Worm (Caenorhabditis elegans) whole organism, L2 larva: ENCODE results near the gene atgp-2.
A peak's percentile ranks its signal among the peaks of the same experiment; 100 is the strongest.

Source experiments
- C34F6.9 ChIP-seq: fragments of 150-350 bp; optimal IDR thresholded peaks from 2 replicates; lab custom pipeline; 2014; ENCODE audit warnings: missing biosample characterization, missing genetic modification characterization
- F13H6.1 ChIP-seq: sonication (generic microtip); optimal IDR thresholded peaks from 2 replicates; lab custom pipeline; 2016; ENCODE audit warnings: missing genetic modification characterization, missing compliant biosample characterization
- Y55F3AM.14 ChIP-seq: fragments of 200-800 bp; sonication (Bioruptor generic); optimal IDR thresholded peaks from 2 replicates; lab custom pipeline; 2018; ENCODE audit warnings: mild to moderate bottlenecking, missing genetic modification characterization, missing compliant biosample characterization
- ZK546.5 ChIP-seq: sonication (generic microtip); optimal IDR thresholded peaks from 2 replicates; lab custom pipeline; 2017; ENCODE audit warnings: missing biosample characterization, missing genetic modification characterization
- alr-1 ChIP-seq: fragments of 150-350 bp; optimal IDR thresholded peaks from 2 replicates; lab custom pipeline; 2014; ENCODE audit warnings: missing biosample characterization, missing genetic modification characterization
- aly-2 ChIP-seq: fragments of 150-350 bp; optimal IDR thresholded peaks from 2 replicates; lab custom pipeline; 2014; ENCODE audit warnings: missing biosample characterization, missing genetic modification characterization
- ama-1 ChIP-seq: fragments of 150-350 bp; optimal IDR thresholded peaks from 2 replicates; lab custom pipeline; 2018; ENCODE audit warnings: inconsistent platforms
- crh-2 ChIP-seq: sonication (generic microtip); optimal IDR thresholded peaks from 2 replicates; lab custom pipeline; 2017; ENCODE audit warnings: missing biosample characterization, missing genetic modification characterization
- dmd-4 ChIP-seq: sonication (generic microtip); optimal IDR thresholded peaks from 2 replicates; lab custom pipeline; 2017; ENCODE audit warnings: missing biosample characterization, missing genetic modification characterization
- egl-27 ChIP-seq: sonication (generic microtip); optimal IDR thresholded peaks from 3 replicates; lab custom pipeline; 2017; ENCODE audit warnings: missing biosample characterization, missing genetic modification reagents, missing genetic modification characterization
- elt-3 ChIP-seq: sonication (generic microtip); optimal IDR thresholded peaks from 2 replicates; lab custom pipeline; 2017; ENCODE audit warnings: missing biosample characterization, missing genetic modification characterization
- gmeb-1 ChIP-seq: fragments of 150-350 bp; optimal IDR thresholded peaks from 2 replicates; lab custom pipeline; 2014; ENCODE audit warnings: missing biosample characterization, missing genetic modification characterization
- lin-11 ChIP-seq: fragments of 150-350 bp; sonication (generic microtip); optimal IDR thresholded peaks from 2 replicates; lab custom pipeline; 2014; ENCODE audit warnings: missing biosample characterization, missing genetic modification characterization, inconsistent platforms, mixed read lengths
- lin-13 ChIP-seq: fragments of 150-350 bp; optimal IDR thresholded peaks from 2 replicates; lab custom pipeline; 2014; ENCODE audit warnings: missing biosample characterization, missing genetic modification reagents, missing genetic modification characterization
- lsy-2 ChIP-seq, 2 experiments: fragments of 150-350 bp in 1 of 2; sonication (generic microtip) in 1 of 2; optimal IDR thresholded peaks; 2 replicates each; lab custom pipeline; 2014 to 2017; ENCODE audit warnings: missing biosample characterization in 2 of 2, missing genetic modification characterization in 2 of 2
- mbf-1 ChIP-seq: sonication (generic microtip); optimal IDR thresholded peaks from 2 replicates; lab custom pipeline; 2017; ENCODE audit warnings: missing biosample characterization, missing genetic modification characterization
- nhr-11 ChIP-seq: fragments of 150-350 bp; optimal IDR thresholded peaks from 2 replicates; lab custom pipeline; 2014; ENCODE audit warnings: missing biosample characterization, missing genetic modification characterization
- nhr-12 ChIP-seq: fragments of 150-350 bp; optimal IDR thresholded peaks from 2 replicates; lab custom pipeline; 2014; ENCODE audit warnings: missing biosample characterization, missing genetic modification characterization
- nhr-129 ChIP-seq: fragments of 150-350 bp; optimal IDR thresholded peaks from 2 replicates; lab custom pipeline; 2014; ENCODE audit warnings: missing biosample characterization, missing genetic modification characterization
- nhr-21 ChIP-seq: fragments of 150-350 bp; optimal IDR thresholded peaks from 2 replicates; lab custom pipeline; 2014; ENCODE audit warnings: missing biosample characterization, missing genetic modification characterization
- nhr-23 ChIP-seq: fragments of 150-350 bp; optimal IDR thresholded peaks from 2 replicates; lab custom pipeline; 2014; ENCODE audit warnings: missing biosample characterization, missing genetic modification reagents, missing genetic modification characterization
- nhr-237 ChIP-seq: fragments of 150-350 bp; optimal IDR thresholded peaks from 2 replicates; lab custom pipeline; 2014; ENCODE audit warnings: missing biosample characterization, missing genetic modification characterization
- nhr-25 ChIP-seq: fragments of 150-350 bp; sonication (generic microtip); optimal IDR thresholded peaks from 3 replicates; lab custom pipeline; 2014; ENCODE audit warnings: missing biosample characterization, missing genetic modification characterization
- peb-1 ChIP-seq: fragments of 150-350 bp; optimal IDR thresholded peaks from 2 replicates; lab custom pipeline; 2014; ENCODE audit warnings: missing biosample characterization, missing genetic modification characterization
- sem-4 ChIP-seq: fragments of 150-350 bp; optimal IDR thresholded peaks from 2 replicates; lab custom pipeline; 2014; ENCODE audit warnings: missing biosample characterization, missing genetic modification reagents, missing genetic modification characterization
- skn-1 ChIP-seq: sonication (generic microtip); optimal IDR thresholded peaks from 2 replicates; lab custom pipeline; 2017; ENCODE audit warnings: missing biosample characterization, missing genetic modification characterization
- sma-3 ChIP-seq: sonication (generic microtip); optimal IDR thresholded peaks from 2 replicates; lab custom pipeline; 2016; ENCODE audit warnings: missing genetic modification reagents, missing genetic modification characterization, missing compliant biosample characterization
- sma-9 ChIP-seq, 2 experiments: fragments of 150-350 bp in 1 of 2; sonication (generic microtip) in 1 of 2; optimal IDR thresholded peaks; 2 replicates each; lab custom pipeline; 2014 to 2016; ENCODE audit warnings: missing genetic modification characterization in 2 of 2, mild to moderate bottlenecking in 1 of 2, missing biosample characterization in 1 of 2, missing compliant biosample characterization in 1 of 2, missing genetic modification reagents in 1 of 2, moderate library complexity in 1 of 2
- snpc-4 ChIP-seq: fragments of 150-350 bp; optimal IDR thresholded peaks from 2 replicates; lab custom pipeline; 2014; ENCODE audit warnings: missing biosample characterization, missing genetic modification characterization
- unc-39 ChIP-seq: fragments of 150-350 bp; optimal IDR thresholded peaks from 2 replicates; lab custom pipeline; 2014; ENCODE audit warnings: missing biosample characterization, missing genetic modification characterization
- unc-55 ChIP-seq: fragments of 150-350 bp; sonication (generic microtip); optimal IDR thresholded peaks from 3 replicates; lab custom pipeline; 2014; ENCODE audit warnings: missing biosample characterization, missing genetic modification reagents, missing genetic modification characterization
- unc-62 ChIP-seq: fragments of 150-350 bp; optimal IDR thresholded peaks from 2 replicates; lab custom pipeline; 2014; ENCODE audit warnings: missing biosample characterization, missing genetic modification reagents, missing genetic modification characterization
- zag-1 ChIP-seq: fragments of 150-350 bp; optimal IDR thresholded peaks from 2 replicates; lab custom pipeline; 2014; ENCODE audit warnings: missing biosample characterization, missing genetic modification characterization
- ztf-11 ChIP-seq: sonication (generic microtip); optimal IDR thresholded peaks from 2 replicates; lab custom pipeline; 2017; ENCODE audit warnings: missing biosample characterization, missing genetic modification characterization
- ztf-4 ChIP-seq: fragments of 150-350 bp; optimal IDR thresholded peaks from 2 replicates; lab custom pipeline; 2014; ENCODE audit warnings: missing biosample characterization, missing genetic modification characterization

Gene atgp-2

DNA sequence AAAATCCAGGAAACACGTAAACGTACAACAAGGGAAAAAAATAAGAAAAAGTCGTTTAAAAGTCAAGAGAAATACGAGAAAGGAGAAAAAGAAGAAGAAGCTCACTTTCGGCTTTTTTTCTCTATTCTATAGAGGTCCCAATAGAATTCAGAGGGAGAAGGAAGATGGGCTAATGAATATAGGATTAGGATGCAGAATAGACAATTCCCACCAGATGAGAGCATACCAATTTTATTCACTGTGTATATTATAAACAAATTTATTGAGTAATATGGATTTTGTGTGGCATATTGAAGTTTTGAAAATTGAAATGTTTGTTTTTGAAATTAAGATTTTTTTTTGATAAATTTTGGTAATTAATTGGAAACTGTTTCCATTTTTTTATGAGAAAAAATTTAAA is 582 bp upstream of the atgp-2 start:
- no peak for TF ChIP-seq lin-13 (GFP tag; lab: Kevin White, UChicago)
- peak; percentile 29 for TF ChIP-seq unc-55

DNA sequence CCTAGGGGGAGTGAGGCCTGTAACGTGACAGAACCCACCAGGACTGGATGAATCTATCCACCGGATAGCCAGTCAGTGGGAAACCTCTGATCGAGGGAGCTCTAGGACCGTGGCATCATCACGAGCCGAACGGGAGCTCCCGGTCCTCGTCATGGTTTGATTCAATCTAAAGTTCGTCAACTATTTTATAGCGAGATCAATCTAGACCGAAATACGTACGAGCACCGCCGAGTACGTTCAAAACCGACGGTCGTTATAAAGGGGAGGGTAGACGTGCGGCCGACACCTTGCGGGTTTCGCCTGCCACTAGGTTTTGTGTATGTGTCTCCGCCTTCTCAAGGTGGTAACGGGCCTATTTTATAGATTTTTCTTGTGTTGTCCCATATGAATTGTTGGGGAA is 2.5 kb downstream of the atgp-2 start:
- TF ChIP-seq lin-13 (GFP tag; lab: Kevin White, UChicago) = peak; percentile 10
- peak; percentile 82 for TF ChIP-seq snpc-4 (tag; lab: Kevin White, UChicago)
- peak in 1 of 2 experiments; percentile 2 for TF ChIP-seq lsy-2 (tag; optimal IDR thresholded peaks at IDR 0.05; lab: Kevin White, UChicago)

DNA sequence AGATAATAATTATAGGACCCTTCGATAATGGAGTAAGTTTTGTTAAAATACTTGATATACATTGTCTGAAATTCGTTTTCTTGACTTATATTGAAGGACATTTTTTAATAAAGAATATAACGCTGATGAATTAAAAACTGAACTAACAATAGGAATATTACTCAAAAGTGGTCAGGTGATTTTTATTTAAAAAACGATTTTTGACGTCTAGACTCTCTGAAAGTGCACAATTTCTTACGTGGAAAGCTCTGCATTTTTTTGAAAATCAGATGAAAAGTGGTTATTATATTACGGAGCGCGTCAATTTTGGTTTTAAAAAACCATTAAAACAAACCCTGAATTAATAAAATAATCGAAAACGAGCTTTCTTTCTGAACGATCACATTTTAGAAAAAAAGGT is 7.1 kb downstream of the atgp-2 start, which contains the start of gene sre-13:
TSS of gene sre-13 (minus strand) at position 101 of the 400 bp plus-strand sequence.
- TF ChIP-seq alr-1 (no peak), nhr-12 (tag; lab: Kevin White, UChicago) (no peak), peb-1 (tag; lab: Kevin White, UChicago) (no peak), elt-3 (tag; lab: Kevin White, UChicago) (no peak), sma-9 (GFP tag; optimal IDR thresholded peaks at IDR 0.05; lab: Kevin White, UChicago) (no peak), sma-9 (tag; optimal IDR thresholded peaks at IDR 0.05; lab: Kevin White, UChicago) (no peak), dmd-4 (tag; lab: Kevin White, UChicago) (no peak), nhr-25 (tag; lab: Kevin White, UChicago) (no peak), crh-2 (tag; lab: Kevin White, UChicago) (no peak), sem-4 (tag; lab: Kevin White, UChicago) (no peak), ztf-11 (tag; lab: Kevin White, UChicago) (no peak), aly-2 (no peak), unc-62 (no peak), ZK546.5 (tag; lab: Kevin White, UChicago) (no peak), sma-3 (GFP tag; lab: Kevin White, UChicago) (no peak), nhr-11 (tag; lab: Kevin White, UChicago) (no peak)

DNA sequence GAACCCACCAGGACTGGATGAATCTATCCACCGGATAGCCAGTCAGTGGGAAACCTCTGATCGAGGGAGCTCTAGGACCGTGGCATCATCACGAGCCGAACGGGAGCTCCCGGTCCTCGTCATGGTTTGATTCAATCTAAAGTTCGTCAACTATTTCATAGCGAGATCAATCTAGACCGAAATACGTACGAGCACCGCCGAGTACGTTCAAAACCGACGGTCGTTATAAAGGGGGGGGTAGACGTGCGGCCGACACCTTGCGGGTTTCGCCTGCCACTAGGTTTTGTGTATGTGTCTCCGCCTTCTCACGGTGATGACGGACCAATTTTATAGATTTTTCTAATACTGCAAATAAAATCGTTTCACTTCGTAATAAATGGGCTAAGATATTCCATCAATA is 8.0 kb downstream of the atgp-2 start:
- TF ChIP-seq nhr-129 (tag; lab: Kevin White, UChicago) = peak; percentile 11
- peak; percentile 57 for TF ChIP-seq snpc-4 (tag; lab: Kevin White, UChicago)

DNA sequence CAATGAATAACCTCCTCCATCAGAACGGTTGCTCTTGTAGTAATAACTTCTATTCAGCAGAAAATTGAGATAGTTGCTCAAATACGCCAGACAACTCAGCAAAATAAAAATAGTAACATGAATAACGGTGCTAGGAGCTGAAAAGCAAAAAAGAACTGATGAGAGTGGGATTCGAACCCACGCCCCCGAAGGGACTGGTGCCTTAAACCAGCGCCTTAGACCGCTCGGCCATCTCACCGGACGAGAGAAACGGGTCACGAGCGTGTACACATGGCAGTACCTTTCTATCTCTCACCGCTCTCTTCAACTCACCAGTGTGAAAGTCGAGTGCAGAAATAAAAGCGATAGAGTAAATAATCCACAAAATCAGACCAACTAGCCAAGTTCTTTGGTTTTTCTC is 8.7 kb downstream of the atgp-2 start:
- TF ChIP-seq nhr-129 (tag; lab: Kevin White, UChicago) (peak; percentile 68), nhr-25 (tag; lab: Kevin White, UChicago) (no peak), Y55F3AM.14 (GFP tag; lab: Kevin White, UChicago) (peak; percentile 13), lin-11 (tag; lab: Kevin White, UChicago) (peak; percentile 25), gmeb-1 (tag; lab: Kevin White, UChicago) (peak; percentile 43), nhr-21 (peak; percentile 12), C34F6.9 (tag; lab: Kevin White, UChicago) (no peak), nhr-12 (tag; lab: Kevin White, UChicago) (no peak), sma-9 (GFP tag; optimal IDR thresholded peaks at IDR 0.05; lab: Kevin White, UChicago) (peak; percentile 61), sma-9 (tag; optimal IDR thresholded peaks at IDR 0.05; lab: Kevin White, UChicago) (no peak), snpc-4 (tag; lab: Kevin White, UChicago) (peak; percentile 89), lsy-2 (tag; optimal IDR thresholded peaks at IDR 0.05; lab: Kevin White, UChicago) (peak in 1 of 2 experiments; percentile 8)
- TF ChIP-seq, all 48 proteins: peak for 8

DNA sequence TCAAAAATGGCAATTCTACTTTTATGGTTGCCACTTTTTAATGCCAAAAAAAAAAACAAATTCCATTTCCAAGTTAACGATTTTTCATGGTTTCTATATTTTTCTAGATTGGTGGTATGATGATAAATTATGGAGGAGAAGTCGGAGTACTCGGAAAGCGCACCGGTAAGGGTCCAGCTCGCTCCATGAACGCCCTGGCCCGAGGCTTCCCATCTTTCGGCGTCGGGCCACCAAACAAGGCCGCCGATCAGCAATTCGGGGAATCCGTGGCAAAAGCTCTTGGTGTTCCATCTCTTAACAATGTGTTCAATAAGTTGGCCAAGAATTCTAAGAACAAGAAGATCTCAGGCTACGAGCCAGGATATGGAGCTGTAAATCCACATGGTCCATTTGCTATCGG is 9.8 kb downstream of the atgp-2 start:
- no peak for TF ChIP-seq snpc-4 (tag; lab: Kevin White, UChicago)
- no peak for TF ChIP-seq lsy-2 (tag; optimal IDR thresholded peaks at IDR 0.05; lab: Kevin White, UChicago)
- TF ChIP-seq nhr-11 (tag; lab: Kevin White, UChicago) = no peak
- no peak for TF ChIP-seq unc-55
- no peak for TF ChIP-seq skn-1 (tag; lab: Kevin White, UChicago)
- TF ChIP-seq F13H6.1 = no peak
- TF ChIP-seq ztf-11 (tag; lab: Kevin White, UChicago) = no peak
- TF ChIP-seq unc-39 (tag; lab: Kevin White, UChicago) = no peak
- no peak for TF ChIP-seq aly-2

DNA sequence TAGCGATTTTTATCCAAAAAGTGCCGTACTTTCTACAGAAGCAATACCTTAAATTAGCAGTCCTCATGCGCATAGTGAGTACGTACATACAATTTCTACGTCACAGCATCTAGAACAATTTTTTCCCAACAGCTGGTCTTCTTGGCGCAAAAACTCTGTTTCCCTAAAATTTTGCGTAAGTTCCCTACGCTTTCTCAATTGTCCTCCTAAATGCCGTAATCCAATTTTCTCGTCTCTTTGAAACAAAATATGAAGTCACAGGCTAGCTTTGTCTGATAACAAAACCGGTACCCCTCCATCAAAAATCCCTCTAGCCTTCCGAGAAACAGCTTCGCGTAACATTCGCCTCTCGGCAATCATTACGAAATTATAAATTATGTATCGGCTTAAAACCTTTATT is 11.1 kb downstream of the atgp-2 start, which contains the start of gene C38C6.3:
TSS of gene C38C6.3 (plus strand) at position 301 of the 400 bp plus-strand sequence.
- TF ChIP-seq nhr-21 (no peak), snpc-4 (tag; lab: Kevin White, UChicago) (no peak), unc-39 (tag; lab: Kevin White, UChicago) (no peak), ama-1 (no peak), mbf-1 (tag; lab: Kevin White, UChicago) (no peak), nhr-23 (tag; lab: Kevin White, UChicago) (no peak), ztf-4 (tag; lab: Kevin White, UChicago) (no peak), alr-1 (no peak), ztf-11 (tag; lab: Kevin White, UChicago) (no peak), egl-27 (tag; lab: Kevin White, UChicago) (no peak), nhr-25 (tag; lab: Kevin White, UChicago) (no peak), skn-1 (tag; lab: Kevin White, UChicago) (no peak), nhr-237 (tag; lab: Kevin White, UChicago) (no peak), peb-1 (tag; lab: Kevin White, UChicago) (no peak), dmd-4 (tag; lab: Kevin White, UChicago) (no peak), zag-1 (tag; lab: Kevin White, UChicago) (no peak), F13H6.1 (no peak)
